Worm (Caenorhabditis elegans) whole organism, late embryonic: ENCODE measurements around the gene F49E11.2.

Experiments used
- C38D4.7 ChIP-seq: fragments of 200-800 bp; sonication (Bioruptor generic); optimal IDR thresholded peaks from 2 replicates; lab custom pipeline; 2018; ENCODE audit warnings: mild to moderate bottlenecking, missing genetic modification characterization, moderate library complexity, missing compliant biosample characterization
- F13H6.1 ChIP-seq: sonication (generic microtip); optimal IDR thresholded peaks from 2 replicates; lab custom pipeline; 2016; ENCODE audit warnings: missing genetic modification characterization, missing compliant biosample characterization
- Y22D7AL.16 ChIP-seq: sonication (generic microtip); optimal IDR thresholded peaks from 2 replicates; lab custom pipeline; 2016; ENCODE audit warnings: missing genetic modification characterization, missing compliant biosample characterization
- ama-1 ChIP-seq: fragments of 150-350 bp; optimal IDR thresholded peaks from 2 replicates; lab custom pipeline; 2014
- ceh-18 ChIP-seq: sonication (generic microtip); optimal IDR thresholded peaks from 2 replicates; lab custom pipeline; 2016; ENCODE audit warnings: missing genetic modification characterization, missing compliant biosample characterization
- ceh-24 ChIP-seq: sonication (generic microtip); optimal IDR thresholded peaks from 2 replicates; lab custom pipeline; 2016; ENCODE audit warnings: mild to moderate bottlenecking, missing genetic modification characterization, missing compliant biosample characterization
- ceh-31 ChIP-seq: sonication (generic microtip); optimal IDR thresholded peaks from 2 replicates; lab custom pipeline; 2016; ENCODE audit warnings: missing genetic modification characterization, missing compliant biosample characterization
- ceh-34 ChIP-seq: sonication (generic microtip); optimal IDR thresholded peaks from 2 replicates; lab custom pipeline; 2016; ENCODE audit warnings: mild to moderate bottlenecking, missing genetic modification characterization, missing compliant biosample characterization
- ceh-45 ChIP-seq: fragments of 200-800 bp; sonication (Bioruptor generic); IDR thresholded peaks from 2 replicates; pipeline ENCODE4 v1.3.6; 2022; ENCODE audit warnings: missing genetic modification reagents, missing genetic modification characterization, missing compliant biosample characterization
- ceh-6 ChIP-seq: fragments of 200-800 bp; sonication (Bioruptor generic); optimal IDR thresholded peaks from 2 replicates; lab custom pipeline; 2018; ENCODE audit warnings: mild to moderate bottlenecking, missing genetic modification characterization, missing compliant biosample characterization
- ceh-9 ChIP-seq: sonication (generic microtip); optimal IDR thresholded peaks from 2 replicates; lab custom pipeline; 2016; ENCODE audit warnings: mild to moderate bottlenecking, missing genetic modification characterization, inconsistent platforms, missing compliant biosample characterization
- dmd-4 ChIP-seq: sonication (generic microtip); optimal IDR thresholded peaks from 2 replicates; lab custom pipeline; 2016; ENCODE audit warnings: borderline replicate concordance, missing genetic modification characterization, missing compliant biosample characterization
- dve-1 ChIP-seq: sonication (generic microtip); optimal IDR thresholded peaks from 2 replicates; lab custom pipeline; 2017; ENCODE audit warnings: antibody characterized with exemption, mild to moderate bottlenecking, missing genetic modification characterization, missing compliant biosample characterization
- elt-2 ChIP-seq: sonication (generic microtip); optimal IDR thresholded peaks from 2 replicates; lab custom pipeline; 2016; ENCODE audit warnings: missing genetic modification reagents, missing genetic modification characterization, missing compliant biosample characterization
- elt-4 ChIP-seq: sonication (generic microtip); optimal IDR thresholded peaks from 2 replicates; lab custom pipeline; 2016; ENCODE audit warnings: missing genetic modification characterization, missing compliant biosample characterization
- eyg-1 ChIP-seq: sonication (generic microtip); optimal IDR thresholded peaks from 2 replicates; lab custom pipeline; 2016; ENCODE audit warnings: missing genotype, missing genetic modification characterization, missing compliant biosample characterization
- fax-1 ChIP-seq: sonication (generic microtip); optimal IDR thresholded peaks from 2 replicates; lab custom pipeline; 2016; ENCODE audit warnings: missing genotype, missing genetic modification characterization, missing compliant biosample characterization
- fkh-10 ChIP-seq: fragments of 150-350 bp; optimal IDR thresholded peaks from 2 replicates; lab custom pipeline; 2014; ENCODE audit warnings: missing biosample characterization, missing genetic modification reagents, missing genetic modification characterization
- hlh-13 ChIP-seq: fragments of 200-800 bp; sonication (Bioruptor generic); optimal IDR thresholded peaks from 2 replicates; lab custom pipeline; 2018; ENCODE audit warnings: mild to moderate bottlenecking, missing genetic modification characterization, missing compliant biosample characterization
- hlh-30 ChIP-seq: sonication (generic microtip); optimal IDR thresholded peaks from 2 replicates; lab custom pipeline; 2017; ENCODE audit warnings: antibody characterized with exemption, missing genetic modification characterization, missing compliant biosample characterization; ENCODE audit not compliant: insufficient read depth
- lim-6 ChIP-seq: sonication (generic microtip); optimal IDR thresholded peaks from 2 replicates; lab custom pipeline; 2016; ENCODE audit warnings: missing genetic modification characterization, missing compliant biosample characterization
- nfya-1 ChIP-seq: sonication (generic microtip); optimal IDR thresholded peaks from 2 replicates; lab custom pipeline; 2017; ENCODE audit warnings: missing genetic modification characterization, mild to moderate bottlenecking, missing compliant biosample characterization, antibody characterized with exemption, moderate library complexity
- npax-4 ChIP-seq: sonication (generic microtip); optimal IDR thresholded peaks from 2 replicates; lab custom pipeline; 2016; ENCODE audit warnings: missing genetic modification characterization, missing compliant biosample characterization
- pag-3 ChIP-seq: sonication (generic microtip); optimal IDR thresholded peaks from 2 replicates; lab custom pipeline; 2016; ENCODE audit warnings: missing compliant biosample characterization, missing genetic modification characterization, borderline replicate concordance
- pat-9 ChIP-seq: fragments of 200-800 bp; sonication (Bioruptor generic); optimal IDR thresholded peaks from 2 replicates; lab custom pipeline; 2018; ENCODE audit warnings: mild to moderate bottlenecking, missing genetic modification characterization, moderate library complexity, missing compliant biosample characterization
- pha-4 ChIP-seq: fragments of 150-350 bp; optimal IDR thresholded peaks from 2 replicates; lab custom pipeline; 2018; ENCODE audit warnings: missing biosample characterization, missing genetic modification reagents, missing genetic modification characterization
- pqm-1 ChIP-seq: sonication (generic microtip); optimal IDR thresholded peaks from 2 replicates; lab custom pipeline; 2016; ENCODE audit warnings: missing genetic modification characterization, missing compliant biosample characterization
- ref-2 ChIP-seq: sonication (generic microtip); optimal IDR thresholded peaks from 2 replicates; lab custom pipeline; 2016; ENCODE audit warnings: missing genetic modification characterization, missing compliant biosample characterization
- sdc-2 ChIP-seq: sonication (generic microtip); optimal IDR thresholded peaks from 2 replicates; lab custom pipeline; 2016; ENCODE audit warnings: missing genotype, missing genetic modification characterization, missing compliant biosample characterization
- tbx-2 ChIP-seq: sonication (generic microtip); optimal IDR thresholded peaks from 2 replicates; lab custom pipeline; 2016; ENCODE audit warnings: missing genetic modification characterization, missing compliant biosample characterization
- tbx-7 ChIP-seq: sonication (generic microtip); optimal IDR thresholded peaks from 2 replicates; lab custom pipeline; 2016; ENCODE audit warnings: missing genotype, missing genetic modification characterization, missing compliant biosample characterization
- ttx-3 ChIP-seq: sonication (generic microtip); optimal IDR thresholded peaks from 2 replicates; lab custom pipeline; 2016; ENCODE audit warnings: missing genetic modification reagents, missing genetic modification characterization, missing compliant biosample characterization
- unc-86 ChIP-seq: sonication (generic microtip); optimal IDR thresholded peaks from 2 replicates; lab custom pipeline; 2016; ENCODE audit warnings: missing genetic modification characterization, missing compliant biosample characterization

Gene F49E11.2

DNA sequence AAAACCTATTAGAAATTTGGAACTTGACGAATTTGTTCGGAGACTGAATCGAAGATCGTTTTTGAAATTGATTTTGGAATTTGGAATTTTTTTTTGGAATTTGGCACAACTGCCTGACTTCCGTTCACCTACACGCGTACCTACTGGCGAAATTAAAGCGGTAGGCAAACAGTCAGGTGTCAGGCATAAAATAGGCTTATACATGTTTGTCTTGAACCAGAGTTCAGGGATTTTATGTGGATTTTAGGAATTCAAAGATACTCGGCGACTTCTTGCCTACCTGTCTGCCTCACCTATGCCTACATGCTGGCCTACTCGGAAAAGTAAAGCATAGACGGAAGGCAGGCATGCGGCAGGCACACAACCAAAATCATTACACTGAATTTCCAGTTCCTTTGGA is 39.6 kb upstream of the F49E11.2 start:
- TF ChIP-seq Y22D7AL.16 (tag; lab: Kevin White, UChicago) (no peak), F13H6.1 (tag; lab: Kevin White, UChicago) (no peak), ttx-3 (tag; lab: Kevin White, UChicago) (no peak), hlh-30 (tag; lab: Kevin White, UChicago) (no peak)

DNA sequence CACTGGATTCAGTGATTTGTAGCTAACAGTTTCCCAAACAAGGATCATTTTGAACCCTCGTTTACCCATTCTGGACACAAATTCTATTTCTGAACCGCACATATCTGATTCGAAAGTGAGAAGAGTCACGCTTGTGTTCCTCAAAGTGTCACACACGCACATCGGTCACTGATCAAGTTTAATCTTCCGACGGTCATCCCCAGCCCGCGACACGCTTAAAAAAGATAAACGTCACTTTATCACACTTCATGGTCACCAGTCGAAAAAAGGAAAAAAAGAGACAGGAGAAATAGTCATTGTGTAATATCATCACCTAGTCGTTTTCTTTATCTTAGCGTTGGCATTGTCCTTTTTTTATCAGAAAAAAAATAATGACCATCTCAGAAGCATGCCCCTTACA is 38.9 kb upstream of the F49E11.2 start:
- TF ChIP-seq ceh-18 (tag; lab: Kevin White, UChicago) (no peak), fkh-10 (GFP tag; lab: Kevin White, UChicago) (no peak), ttx-3 (tag; lab: Kevin White, UChicago) (no peak), eyg-1 (tag; lab: Kevin White, UChicago) (no peak), dmd-4 (tag; lab: Kevin White, UChicago) (no peak), ceh-34 (no peak), npax-4 (tag; lab: Kevin White, UChicago) (no peak), ama-1 (lab: Kevin White, UChicago) (no peak), ceh-24 (tag; lab: Kevin White, UChicago) (no peak), fax-1 (tag; lab: Kevin White, UChicago) (no peak), pat-9 (no peak), hlh-13 (GFP tag; lab: Kevin White, UChicago) (no peak)

DNA sequence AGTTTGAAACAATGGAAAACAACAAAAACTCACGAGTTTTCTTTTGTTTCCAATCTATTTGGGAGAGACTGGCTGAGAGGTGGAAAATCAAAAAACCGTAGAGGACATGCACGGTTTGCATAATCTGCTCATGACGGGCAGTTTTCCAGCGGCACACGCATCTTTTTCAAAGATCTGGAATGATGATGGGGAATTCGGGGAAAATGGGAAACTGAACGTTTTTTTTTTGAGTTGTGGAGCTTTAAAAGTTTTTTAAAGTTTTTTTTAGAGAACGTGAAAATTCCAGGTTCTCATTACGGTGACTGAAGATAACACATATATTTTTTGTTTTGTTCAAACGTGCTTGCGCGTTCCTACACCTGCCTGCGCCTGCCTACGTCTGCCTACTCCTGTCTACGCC is 37.8 kb upstream of the F49E11.2 start, which contains the start of gene C39E9.7:
C39E9.7 (minus strand) TSS at position 101 of the 400 bp plus-strand sequence.
- TF ChIP-seq ceh-6: no peak
- TF ChIP-seq nfya-1 (tag; lab: Kevin White, UChicago): no peak
- TF ChIP-seq elt-2 (tag; lab: Kevin White, UChicago): no peak
- no peak for TF ChIP-seq ceh-24 (tag; lab: Kevin White, UChicago)
- TF ChIP-seq C38D4.7: no peak
- TF ChIP-seq pag-3 (tag; lab: Kevin White, UChicago): no peak
- no peak for TF ChIP-seq ref-2 (tag; lab: Kevin White, UChicago)
- no peak for TF ChIP-seq tbx-2
- no peak for TF ChIP-seq pqm-1
- no peak for TF ChIP-seq tbx-7 (tag; lab: Kevin White, UChicago)
- no peak for TF ChIP-seq pha-4 (tag; lab: Kevin White, UChicago)

DNA sequence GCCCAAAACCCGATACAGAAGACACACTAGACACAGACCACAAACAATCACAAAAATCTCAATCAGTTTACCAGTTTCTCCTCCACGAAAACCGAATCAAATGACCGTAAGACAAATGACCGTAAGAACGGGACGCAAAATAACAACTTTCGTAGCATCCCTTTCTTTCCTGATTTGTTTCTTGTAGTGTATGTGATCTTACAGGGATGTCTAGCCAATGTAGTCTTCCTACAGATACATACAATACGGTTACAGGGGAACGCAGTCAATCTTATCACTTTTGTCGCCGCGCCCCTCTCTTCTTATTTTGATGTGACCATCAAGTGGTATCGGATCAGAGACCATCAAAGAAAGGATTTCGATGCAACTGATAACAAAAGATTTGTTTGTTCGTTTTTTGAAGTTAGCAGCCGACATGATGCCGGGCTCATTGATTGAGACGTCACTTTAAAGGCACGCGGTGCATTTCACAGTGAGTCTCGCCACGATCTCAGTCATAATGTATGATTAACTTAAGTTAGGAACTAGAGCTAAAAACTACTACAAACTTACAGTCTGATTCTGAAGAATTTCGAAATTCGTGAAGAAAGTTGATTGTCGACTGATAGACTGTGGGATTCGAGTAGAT is 37.0 kb upstream of the F49E11.2 start:
- TF ChIP-seq ceh-9 (tag; lab: Kevin White, UChicago) (no peak), ama-1 (lab: Kevin White, UChicago) (no peak), elt-4 (tag; lab: Kevin White, UChicago) (no peak), pat-9 (no peak), eyg-1 (tag; lab: Kevin White, UChicago) (no peak), pha-4 (tag; lab: Kevin White, UChicago) (no peak), hlh-30 (tag; lab: Kevin White, UChicago) (no peak), lim-6 (tag; lab: Kevin White, UChicago) (no peak), npax-4 (tag; lab: Kevin White, UChicago) (no peak), dve-1 (tag; lab: Kevin White, UChicago) (no peak), C38D4.7 (no peak)

DNA sequence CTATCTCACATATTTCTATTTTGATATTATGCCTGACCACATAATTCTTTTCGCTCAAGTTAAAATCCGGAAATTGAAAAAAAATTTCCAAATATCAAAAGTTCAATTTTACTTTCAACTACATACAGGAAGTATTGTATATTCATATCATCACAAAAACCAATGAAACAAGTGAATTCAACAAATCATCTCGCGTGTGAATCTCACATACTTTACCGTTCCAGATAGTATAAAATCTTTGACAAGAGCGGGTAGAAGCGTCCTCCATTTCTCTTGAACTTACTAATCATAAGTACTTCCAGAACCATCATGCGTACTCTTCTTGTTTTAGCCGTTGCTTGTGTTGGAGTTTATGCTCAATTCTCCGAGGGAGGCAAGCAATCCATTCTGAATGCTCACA is 32.7 kb upstream of the F49E11.2 start, which contains the start of gene scl-8:
scl-8 (plus strand) TSS at position 301 of the 400 bp plus-strand sequence.
- TF ChIP-seq ceh-18 (tag; lab: Kevin White, UChicago) (no peak), ceh-31 (tag; lab: Kevin White, UChicago) (no peak), unc-86 (tag; lab: Kevin White, UChicago) (no peak), sdc-2 (tag; lab: Kevin White, UChicago) (no peak), ceh-45 (GFP tag; lab: Robert Waterston, UW) (no peak)
